Worm (Caenorhabditis elegans) whole organism, L3 larva: ENCODE data around the gene ZK666.8.

Source experiments
- R02D3.7 ChIP-seq: fragments of 150-350 bp; optimal IDR thresholded peaks from 2 replicates; lab custom pipeline; 2014; ENCODE audit warnings: missing biosample characterization, missing genetic modification characterization
- ZK546.5 ChIP-seq: sonication (generic microtip); optimal IDR thresholded peaks from 2 replicates; lab custom pipeline; 2017; ENCODE audit warnings: missing biosample characterization, missing genetic modification characterization
- aly-2 ChIP-seq: fragments of 150-350 bp; optimal IDR thresholded peaks from 2 replicates; lab custom pipeline; 2014; ENCODE audit warnings: missing biosample characterization, missing genetic modification characterization
- ama-1 ChIP-seq: fragments of 150-350 bp; optimal IDR thresholded peaks from 2 replicates; lab custom pipeline; 2018
- ceh-16 ChIP-seq: sonication (generic microtip); optimal IDR thresholded peaks from 2 replicates; lab custom pipeline; 2017; ENCODE audit warnings: missing biosample characterization, missing genetic modification characterization
- ceh-28 ChIP-seq: fragments of 150-350 bp; optimal IDR thresholded peaks from 2 replicates; lab custom pipeline; 2014; ENCODE audit warnings: missing biosample characterization, missing genetic modification reagents, missing genetic modification characterization
- ceh-82 ChIP-seq: fragments of 150-350 bp; optimal IDR thresholded peaks from 2 replicates; lab custom pipeline; 2014; ENCODE audit warnings: missing biosample characterization, missing genetic modification characterization
- ceh-9 ChIP-seq: sonication (generic microtip); optimal IDR thresholded peaks from 2 replicates; lab custom pipeline; 2018; ENCODE audit warnings: missing biosample characterization, missing genetic modification characterization
- daf-12 ChIP-seq: fragments of 150-350 bp; optimal IDR thresholded peaks from 2 replicates; lab custom pipeline; 2014; ENCODE audit warnings: missing biosample characterization, missing genetic modification reagents, missing genetic modification characterization
- egl-27 ChIP-seq: sonication (generic microtip); optimal IDR thresholded peaks from 4 replicates; lab custom pipeline; 2017; ENCODE audit warnings: missing biosample characterization, missing genetic modification reagents, missing genetic modification characterization
- egl-5 ChIP-seq: fragments of 150-350 bp; optimal IDR thresholded peaks from 2 replicates; lab custom pipeline; 2017; ENCODE audit warnings: missing biosample characterization, missing genetic modification reagents, missing genetic modification characterization, inconsistent platforms
- elt-1 ChIP-seq: fragments of 150-350 bp; optimal IDR thresholded peaks from 2 replicates; lab custom pipeline; 2014; ENCODE audit warnings: missing biosample characterization, missing genetic modification characterization
- elt-2 ChIP-seq: sonication (generic microtip); optimal IDR thresholded peaks from 2 replicates; lab custom pipeline; 2016; ENCODE audit warnings: missing genetic modification reagents, mild to moderate bottlenecking, missing genetic modification characterization, missing compliant biosample characterization
- elt-3 ChIP-seq, 3 experiments: fragments of 150-350 bp in 1 of 3; sonication (generic microtip) in 2 of 3; optimal IDR thresholded peaks; 2 replicates in 2 of 3; 4 replicates in 1 of 3; lab custom pipeline; 2014 to 2017; ENCODE audit warnings: missing biosample characterization in 3 of 3, missing genetic modification characterization in 3 of 3
- eor-1 ChIP-seq, 2 experiments: fragments of 150-350 bp; optimal IDR thresholded peaks; 2 replicates each; lab custom pipeline; 2014 to 2018; ENCODE audit warnings: missing biosample characterization in 2 of 2, missing genetic modification characterization in 2 of 2
- fkh-10 ChIP-seq: sonication (generic microtip); optimal IDR thresholded peaks from 2 replicates; lab custom pipeline; 2017; ENCODE audit warnings: missing biosample characterization, missing genetic modification reagents, missing genetic modification characterization
- fkh-2 ChIP-seq: fragments of 150-350 bp; optimal IDR thresholded peaks from 2 replicates; lab custom pipeline; 2014; ENCODE audit warnings: missing biosample characterization, missing genetic modification reagents, missing genetic modification characterization
- fos-1 ChIP-seq: fragments of 150-350 bp; optimal IDR thresholded peaks from 2 replicates; lab custom pipeline; 2014; ENCODE audit warnings: missing biosample characterization, missing genetic modification characterization
- hmg-11 ChIP-seq: sonication (generic microtip); optimal IDR thresholded peaks from 2 replicates; lab custom pipeline; 2016; ENCODE audit warnings: missing genetic modification characterization, missing compliant biosample characterization
- jun-1 ChIP-seq: fragments of 150-350 bp; optimal IDR thresholded peaks from 2 replicates; lab custom pipeline; 2014; ENCODE audit warnings: missing biosample characterization, missing genetic modification reagents, missing genetic modification characterization
- lin-15B ChIP-seq: fragments of 150-350 bp; optimal IDR thresholded peaks from 2 replicates; lab custom pipeline; 2014; ENCODE audit warnings: missing biosample characterization, missing genetic modification characterization
- lin-39 ChIP-seq: fragments of 150-350 bp; optimal IDR thresholded peaks from 2 replicates; lab custom pipeline; 2018; ENCODE audit warnings: missing biosample characterization, missing genetic modification reagents, missing genetic modification characterization
- lsy-12 ChIP-seq: sonication (generic microtip); optimal IDR thresholded peaks from 2 replicates; lab custom pipeline; 2016; ENCODE audit warnings: mild to moderate bottlenecking, missing genetic modification characterization, missing compliant biosample characterization
- mdl-1 ChIP-seq: fragments of 150-350 bp; optimal IDR thresholded peaks from 2 replicates; lab custom pipeline; 2014; ENCODE audit warnings: missing biosample characterization, missing genetic modification characterization
- mml-1 ChIP-seq: fragments of 150-350 bp; sonication (generic microtip); optimal IDR thresholded peaks from 3 replicates; lab custom pipeline; 2014; ENCODE audit warnings: missing biosample characterization, missing genetic modification characterization
- nfya-1 ChIP-seq: sonication (generic microtip); optimal IDR thresholded peaks from 2 replicates; lab custom pipeline; 2017; ENCODE audit warnings: missing genetic modification characterization, mild to moderate bottlenecking, missing compliant biosample characterization, antibody characterized with exemption, moderate library complexity; ENCODE audit not compliant: insufficient read depth
- nhr-11 ChIP-seq: fragments of 150-350 bp; optimal IDR thresholded peaks from 2 replicates; lab custom pipeline; 2014; ENCODE audit warnings: missing biosample characterization, missing genetic modification characterization
- nhr-12 ChIP-seq: fragments of 150-350 bp; optimal IDR thresholded peaks from 2 replicates; lab custom pipeline; 2014; ENCODE audit warnings: missing biosample characterization, missing genetic modification characterization
- nhr-23 ChIP-seq: fragments of 150-350 bp; optimal IDR thresholded peaks from 2 replicates; lab custom pipeline; 2014; ENCODE audit warnings: missing biosample characterization, missing genetic modification reagents, missing genetic modification characterization
- nhr-237 ChIP-seq: fragments of 150-350 bp; optimal IDR thresholded peaks from 2 replicates; lab custom pipeline; 2014; ENCODE audit warnings: missing biosample characterization, missing genetic modification characterization
- nhr-25 ChIP-seq: sonication (generic microtip); optimal IDR thresholded peaks from 2 replicates; lab custom pipeline; 2017; ENCODE audit warnings: missing biosample characterization, missing genetic modification characterization
- nhr-28 ChIP-seq: fragments of 150-350 bp; optimal IDR thresholded peaks from 2 replicates; lab custom pipeline; 2014; ENCODE audit warnings: missing biosample characterization, missing genetic modification characterization
- nhr-43 ChIP-seq: sonication (generic microtip); optimal IDR thresholded peaks from 2 replicates; lab custom pipeline; 2016; ENCODE audit warnings: mild to moderate bottlenecking, missing genetic modification characterization, missing compliant biosample characterization; ENCODE audit not compliant: poor library complexity, severe bottlenecking
- nhr-67 ChIP-seq: fragments of 150-350 bp; optimal IDR thresholded peaks from 2 replicates; lab custom pipeline; 2014; ENCODE audit warnings: missing biosample characterization, missing genetic modification characterization
- nhr-76 ChIP-seq: fragments of 150-350 bp; sonication (generic microtip); optimal IDR thresholded peaks from 5 replicates; lab custom pipeline; 2014; ENCODE audit warnings: missing biosample characterization, missing genetic modification characterization
- nhr-77 ChIP-seq: fragments of 150-350 bp; optimal IDR thresholded peaks from 2 replicates; lab custom pipeline; 2014; ENCODE audit warnings: missing biosample characterization, missing genetic modification characterization
- pha-4 ChIP-seq: fragments of 150-350 bp; optimal IDR thresholded peaks from 2 replicates; lab custom pipeline; 2014; ENCODE audit warnings: missing biosample characterization, missing genetic modification reagents, missing genetic modification characterization
- pqm-1 ChIP-seq: fragments of 150-350 bp; optimal IDR thresholded peaks from 2 replicates; lab custom pipeline; 2017; ENCODE audit warnings: missing biosample characterization, missing genetic modification characterization, inconsistent platforms
- sea-2 ChIP-seq: fragments of 150-350 bp; sonication (generic microtip); optimal IDR thresholded peaks from 4 replicates; lab custom pipeline; 2014; ENCODE audit warnings: missing biosample characterization, missing genetic modification reagents, missing genetic modification characterization
- skn-1 ChIP-seq: fragments of 150-350 bp; optimal IDR thresholded peaks from 2 replicates; lab custom pipeline; 2014; ENCODE audit warnings: missing biosample characterization, missing genetic modification characterization
- snpc-4 ChIP-seq: fragments of 150-350 bp; optimal IDR thresholded peaks from 2 replicates; lab custom pipeline; 2014; ENCODE audit warnings: missing biosample characterization, missing genetic modification characterization
- tbx-2 ChIP-seq: sonication (generic microtip); optimal IDR thresholded peaks from 2 replicates; lab custom pipeline; 2016; ENCODE audit warnings: mild to moderate bottlenecking, missing genetic modification characterization, missing compliant biosample characterization
- unc-39 ChIP-seq: sonication (generic microtip); optimal IDR thresholded peaks from 4 replicates; lab custom pipeline; 2017; ENCODE audit warnings: missing biosample characterization, missing genetic modification characterization
- unc-62 ChIP-seq: fragments of 150-350 bp; sonication (generic microtip); optimal IDR thresholded peaks from 4 replicates; lab custom pipeline; 2014; ENCODE audit warnings: missing biosample characterization, missing genetic modification reagents, missing genetic modification characterization
- zag-1 ChIP-seq: fragments of 150-350 bp; optimal IDR thresholded peaks from 2 replicates; lab custom pipeline; 2014; ENCODE audit warnings: missing biosample characterization, missing genetic modification characterization
- ztf-11 ChIP-seq: fragments of 150-350 bp; optimal IDR thresholded peaks from 2 replicates; lab custom pipeline; 2014; ENCODE audit warnings: missing biosample characterization, missing genetic modification characterization
- ztf-4 ChIP-seq: fragments of 150-350 bp; optimal IDR thresholded peaks from 2 replicates; lab custom pipeline; 2014; ENCODE audit warnings: missing biosample characterization, missing genetic modification characterization

The ZK666.8 gene

DNA sequence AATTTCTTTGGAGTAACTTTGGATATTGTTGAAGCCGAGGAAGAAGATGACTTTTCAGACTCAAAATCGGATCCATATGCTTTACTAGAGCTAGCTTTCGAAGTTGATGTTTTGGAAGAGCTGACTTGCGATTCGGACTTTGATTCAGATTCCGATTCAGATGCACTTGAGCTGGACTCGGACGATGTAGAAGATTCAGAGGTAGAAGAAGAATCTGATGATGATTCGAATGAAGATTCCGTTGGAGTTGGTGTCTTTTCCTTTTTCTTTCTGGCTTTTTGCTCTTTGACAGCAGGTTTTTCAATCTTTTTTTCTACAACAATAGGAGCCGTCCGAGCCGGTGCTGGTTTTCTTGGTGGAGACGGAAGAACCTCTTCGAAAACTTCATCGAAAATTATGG, 15.0 kb upstream of the ZK666.8 start:
- TF ChIP-seq ceh-28 (tag; lab: Kevin White, UChicago) (no peak), mml-1 (tag; lab: Kevin White, UChicago) (no peak), elt-3 (tag; optimal IDR thresholded peaks at IDR 0.05; lab: Kevin White, UChicago) (no peak), ZK546.5 (no peak), nhr-67 (no peak), nhr-23 (tag; lab: Kevin White, UChicago) (no peak), pqm-1 (tag; lab: Kevin White, UChicago) (no peak), ama-1 (lab: Kevin White, UChicago) (no peak), aly-2 (tag; lab: Kevin White, UChicago) (no peak), fos-1 (tag; lab: Kevin White, UChicago) (no peak), fkh-2 (tag; lab: Kevin White, UChicago) (no peak), nhr-28 (tag; lab: Kevin White, UChicago) (no peak), unc-62 (no peak), unc-39 (tag; lab: Kevin White, UChicago) (no peak), elt-1 (no peak), nhr-25 (tag; lab: Kevin White, UChicago) (no peak), nhr-11 (no peak), hmg-11 (no peak)

DNA sequence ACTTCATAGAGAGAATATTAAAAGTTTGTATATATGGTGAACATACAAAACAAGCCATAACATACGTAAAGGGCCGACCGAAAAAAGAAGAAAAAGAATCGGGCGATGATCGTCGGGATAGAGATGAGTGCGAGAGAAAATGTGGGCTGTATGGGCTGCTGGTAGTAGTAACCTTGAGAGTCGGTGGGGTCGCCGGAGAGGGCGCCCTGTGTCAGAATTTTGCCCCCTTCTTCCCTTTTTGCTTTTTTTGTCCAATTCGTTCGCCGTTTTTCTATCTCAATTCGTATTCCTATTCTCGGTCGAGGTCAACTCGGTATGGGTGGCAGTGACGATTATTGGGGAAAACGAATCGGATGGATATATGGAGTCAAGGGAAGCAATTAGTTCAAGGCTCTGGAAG, 13.0 kb upstream of the ZK666.8 start:
- TF ChIP-seq nhr-25 (tag; lab: Kevin White, UChicago) (peak; percentile 73), egl-5 (tag; lab: Kevin White, UChicago) (no peak), nhr-23 (tag; lab: Kevin White, UChicago) (peak; percentile 46)

ce11 chrII:10504729-10505128, 11.8 kb upstream of the ZK666.8 start:
- TF ChIP-seq elt-2 (tag; lab: Kevin White, UChicago) (no peak), nhr-76 (no peak), snpc-4 (tag; lab: Kevin White, UChicago) (no peak), egl-5 (tag; lab: Kevin White, UChicago) (no peak), fkh-2 (tag; lab: Kevin White, UChicago) (no peak), nhr-67 (no peak), ceh-9 (tag; lab: Kevin White, UChicago) (no peak), unc-39 (tag; lab: Kevin White, UChicago) (no peak), unc-62 (no peak), mdl-1 (tag; lab: Kevin White, UChicago) (no peak), pqm-1 (tag; lab: Kevin White, UChicago) (no peak), fkh-10 (GFP tag; lab: Kevin White, UChicago) (no peak), ceh-16 (tag; lab: Kevin White, UChicago) (no peak), nhr-12 (no peak), elt-3 (tag; optimal IDR thresholded peaks at IDR 0.05; lab: Kevin White, UChicago) (no peak), ceh-28 (tag; lab: Kevin White, UChicago) (no peak), pha-4 (peak; percentile 89), ceh-82 (tag; lab: Kevin White, UChicago) (no peak), nhr-25 (tag; lab: Kevin White, UChicago) (peak; percentile 46), ama-1 (lab: Kevin White, UChicago) (no peak), eor-1 (tag; optimal IDR thresholded peaks at IDR 0.05; lab: Kevin White, UChicago) (no peak), skn-1 (tag; lab: Kevin White, UChicago) (no peak), ztf-4 (tag; lab: Kevin White, UChicago) (no peak), jun-1 (tag; lab: Kevin White, UChicago) (peak; percentile 35), R02D3.7 (tag; lab: Kevin White, UChicago) (no peak), zag-1 (tag; lab: Kevin White, UChicago) (no peak), lin-15B (tag; lab: Kevin White, UChicago) (no peak), lin-39 (peak; percentile 20), mml-1 (tag; lab: Kevin White, UChicago) (no peak), nhr-28 (tag; lab: Kevin White, UChicago) (no peak), nhr-237 (no peak), daf-12 (no peak), elt-1 (no peak), nfya-1 (tag; lab: Kevin White, UChicago) (peak; percentile 1), nhr-43 (tag; lab: Kevin White, UChicago) (no peak), nhr-23 (tag; lab: Kevin White, UChicago) (peak; percentile 58), ztf-11 (no peak), egl-27 (tag; lab: Kevin White, UChicago) (no peak), nhr-11 (no peak), sea-2 (GFP tag; lab: Kevin White, UChicago) (no peak), tbx-2 (tag; lab: Kevin White, UChicago) (no peak), lsy-12 (tag; lab: Kevin White, UChicago) (no peak), fos-1 (tag; lab: Kevin White, UChicago) (no peak), nhr-77 (tag; lab: Kevin White, UChicago) (no peak), hmg-11 (no peak), aly-2 (tag; lab: Kevin White, UChicago) (no peak)
- TF ChIP-seq, all 47 proteins: peak for 6
